Fruit fly (Drosophila melanogaster): ENCODE results near the gene InR.

DNA sequence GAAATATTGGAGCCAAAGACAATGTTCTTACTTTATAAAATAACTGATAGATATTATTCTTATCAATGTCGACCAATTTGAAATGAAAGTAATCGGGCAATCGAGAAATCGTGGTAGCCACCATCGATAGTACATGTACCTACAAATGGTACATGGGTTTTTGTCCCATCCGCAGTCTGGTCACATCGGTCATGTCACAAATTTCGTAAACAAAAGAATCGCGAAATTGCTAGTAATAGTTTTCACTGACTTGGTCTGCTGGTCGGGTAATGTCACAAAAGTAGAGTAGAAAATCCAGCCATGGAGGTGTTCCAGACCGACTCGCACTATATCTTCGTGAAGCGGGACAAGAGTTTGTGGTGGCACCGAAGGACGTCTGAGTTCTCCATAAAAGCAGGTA, 98.4 kb downstream of the InR start, which contains the start of gene sp3:
- no peak for TF ChIP-seq CG32121 (GFP tag; IDR thresholded peaks at IDR 0.05)
- no peak for TF ChIP-seq CG4496 (GFP tag; IDR thresholded peaks at IDR 0.05)
- TF ChIP-seq CG10348 (GFP tag; IDR thresholded peaks at IDR 0.05): no peak

Data from whole organism, pupa.